Fruit fly (Drosophila melanogaster): ENCODE data around the gene CG42824.

DNA sequence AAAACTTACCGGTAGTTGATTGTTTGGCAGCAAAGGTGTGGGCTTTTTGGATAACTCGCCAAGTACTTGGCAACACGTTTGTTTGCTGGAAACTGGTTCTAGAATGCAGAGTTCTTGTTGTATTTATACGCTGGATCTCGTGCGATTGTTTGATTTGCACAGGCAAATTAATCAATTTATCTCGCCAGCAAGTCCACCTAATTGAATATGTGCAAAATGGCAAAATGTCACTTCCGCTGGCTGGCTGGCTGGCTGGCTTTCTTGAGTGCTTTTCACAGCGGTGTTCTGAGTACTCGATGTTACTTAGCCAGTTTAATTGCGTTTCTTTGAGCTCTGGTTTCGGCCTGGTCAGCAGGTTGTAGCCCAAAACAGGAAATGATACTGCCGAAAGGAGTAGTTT lies 42.4 kb upstream of the CG42824 start, which contains the start of gene Eh:
- no peak for TF ChIP-seq CTCF (optimal IDR thresholded peaks at IDR 0.05)
- TF ChIP-seq CG8478 (optimal IDR thresholded peaks at IDR 0.05), result no peak

Measured in S2 (cell line).